Fruit fly (Drosophila melanogaster) whole organism, wandering third instar larva: ENCODE results near the gene CG46311.

Experiments used
- Abd-B ChIP-seq: fragments of >200 bp; optimal IDR thresholded peaks from 2 replicates; lab custom pipeline; 2017; ENCODE audit warnings: missing biosample characterization, missing genetic modification characterization
- CG32264 ChIP-seq: fragments of 200-800 bp; sonication (Bioruptor generic); optimal IDR thresholded peaks from 2 replicates; lab custom pipeline; 2016; ENCODE audit warnings: missing biosample characterization, missing genetic modification characterization
- CG9705 ChIP-seq: fragments of 200-800 bp; sonication (Bioruptor generic); optimal IDR thresholded peaks from 2 replicates; lab custom pipeline; 2018; ENCODE audit warnings: missing biosample characterization, mild to moderate bottlenecking, missing genetic modification characterization
- CrebA ChIP-seq: fragments of 200-800 bp; sonication (Bioruptor generic); optimal IDR thresholded peaks from 2 replicates; lab custom pipeline; 2016; ENCODE audit warnings: missing biosample characterization, mild to moderate bottlenecking, missing genetic modification characterization, borderline replicate concordance
- Dfd ChIP-seq: fragments of >200 bp; optimal IDR thresholded peaks from 2 replicates; lab custom pipeline; 2017; ENCODE audit warnings: missing biosample characterization, missing genetic modification characterization
- Dif ChIP-seq: fragments of 200-275, 200-300 bp; sonication (Bioruptor generic); optimal IDR thresholded peaks from 2 replicates; lab custom pipeline; 2018; ENCODE audit warnings: missing biosample characterization, missing genetic modification characterization; ENCODE audit not compliant: partially characterized antibody
- GATAd ChIP-seq: sonication (Bioruptor generic); optimal IDR thresholded peaks from 2 replicates; lab custom pipeline; 2016; ENCODE audit warnings: missing biosample characterization, missing genetic modification characterization
- HLH106 ChIP-seq: fragments of 200-800 bp; optimal IDR thresholded peaks from 3 replicates; lab custom pipeline; 2019; ENCODE audit warnings: missing biosample characterization, mild to moderate bottlenecking, missing genetic modification characterization, moderate library complexity
- Hnf4 ChIP-seq: fragments of 200-800 bp; sonication (Bioruptor generic); optimal IDR thresholded peaks from 2 replicates; lab custom pipeline; 2016; ENCODE audit warnings: missing biosample characterization, mild to moderate bottlenecking, missing genetic modification characterization
- Hr78 ChIP-seq: fragments of >200 bp; optimal IDR thresholded peaks from 2 replicates; lab custom pipeline; 2017; ENCODE audit warnings: missing biosample characterization, missing genetic modification characterization
- Hr83 ChIP-seq: fragments of 200-300 bp; sonication (Bioruptor generic); optimal IDR thresholded peaks from 2 replicates; lab custom pipeline; 2016; ENCODE audit warnings: missing biosample characterization, mild to moderate bottlenecking, missing genetic modification characterization, moderate library complexity; ENCODE audit not compliant: poor library complexity, severe bottlenecking
- Jra ChIP-seq: sonication (Bioruptor generic); optimal IDR thresholded peaks from 2 replicates; lab custom pipeline; 2016; ENCODE audit warnings: missing biosample characterization, missing genetic modification characterization
- Mio ChIP-seq: sonication (Bioruptor generic); optimal IDR thresholded peaks from 2 replicates; lab custom pipeline; 2016; ENCODE audit warnings: missing biosample characterization, missing genetic modification characterization
- Myc ChIP-seq: fragments of >200 bp; optimal IDR thresholded peaks from 2 replicates; lab custom pipeline; 2017
- N ChIP-seq: fragments of >200 bp; optimal IDR thresholded peaks from 2 replicates; lab custom pipeline; 2018; ENCODE audit warnings: missing biosample characterization, missing external identifiers, missing genetic modification characterization
- OdsH ChIP-seq: fragments of 200-800 bp; sonication (Bioruptor generic); optimal IDR thresholded peaks from 2 replicates; lab custom pipeline; 2016; ENCODE audit warnings: missing biosample characterization, mild to moderate bottlenecking, missing genetic modification characterization
- Rel ChIP-seq, 2 experiments: fragments of 200-800 bp; sonication (Bioruptor generic) in 1 of 2; optimal IDR thresholded peaks; 2 replicates in 1 of 2; 3 replicates in 1 of 2; lab custom pipeline; 2016 to 2019; ENCODE audit warnings: mild to moderate bottlenecking in 2 of 2, missing biosample characterization in 2 of 2, missing genetic modification characterization in 2 of 2, moderate library complexity in 1 of 2
- Sp1 ChIP-seq: fragments of 200-800 bp; sonication (Bioruptor generic); optimal IDR thresholded peaks from 3 replicates; lab custom pipeline; 2019; ENCODE audit warnings: missing biosample characterization, mild to moderate bottlenecking, missing genetic modification characterization, moderate library complexity
- Vsx2 ChIP-seq: fragments of 200-300, 225-300 bp; sonication (Bioruptor generic); optimal IDR thresholded peaks from 2 replicates; lab custom pipeline; 2018; ENCODE audit warnings: missing biosample characterization, missing genetic modification characterization; ENCODE audit not compliant: partially characterized antibody
- br ChIP-seq: fragments of 200-800 bp; sonication (Bioruptor generic); optimal IDR thresholded peaks from 2 replicates; lab custom pipeline; 2016; ENCODE audit warnings: missing biosample characterization, missing genetic modification characterization
- brk ChIP-seq: fragments of 200-800 bp; sonication (Bioruptor generic); optimal IDR thresholded peaks from 2 replicates; lab custom pipeline; 2016; ENCODE audit warnings: missing biosample characterization, mild to moderate bottlenecking, missing genetic modification characterization
- dl ChIP-seq, 2 experiments: fragments of 175-275, 200-275 bp in 1 of 2; fragments of 200-275 bp in 1 of 2; sonication (Bioruptor generic); optimal IDR thresholded peaks; lab custom pipeline; 2018; ENCODE audit warnings: mild to moderate bottlenecking in 2 of 2, missing biosample characterization in 2 of 2, missing genetic modification characterization in 2 of 2, moderate library complexity in 2 of 2; ENCODE audit not compliant: partially characterized antibody in 2 of 2, insufficient read depth in 1 of 2
- dmrt93B ChIP-seq: fragments of 200-800 bp; sonication (Bioruptor generic); optimal IDR thresholded peaks from 2 replicates; lab custom pipeline; 2018; ENCODE audit warnings: missing biosample characterization, mild to moderate bottlenecking, missing genetic modification characterization
- dsf ChIP-seq: sonication (Bioruptor generic); optimal IDR thresholded peaks from 2 replicates; lab custom pipeline; 2016; ENCODE audit warnings: missing biosample characterization, missing genetic modification characterization, borderline replicate concordance
- ey ChIP-seq: fragments of 200-800 bp; sonication (Bioruptor generic); optimal IDR thresholded peaks from 2 replicates; lab custom pipeline; 2016; ENCODE audit warnings: missing biosample characterization, missing genetic modification characterization
- foxo ChIP-seq, 2 experiments: fragments of 200-800 bp; sonication (Bioruptor generic); optimal IDR thresholded peaks; 2 replicates in 1 of 2; 3 replicates in 1 of 2; lab custom pipeline; 2016 to 2017; ENCODE audit warnings: missing biosample characterization in 2 of 2, missing genetic modification characterization in 2 of 2
- fru ChIP-seq: fragments of 200-800 bp; sonication (Bioruptor generic); optimal IDR thresholded peaks from 3 replicates; lab custom pipeline; 2016; ENCODE audit warnings: missing biosample characterization, mild to moderate bottlenecking, missing genetic modification characterization
- h ChIP-seq: fragments of 200-800 bp; sonication (Bioruptor generic); optimal IDR thresholded peaks from 3 replicates; lab custom pipeline; 2016; ENCODE audit warnings: missing biosample characterization, mild to moderate bottlenecking, missing genetic modification characterization
- jim ChIP-seq: fragments of 175-275, 200-325 bp; sonication (Bioruptor generic); optimal IDR thresholded peaks from 2 replicates; lab custom pipeline; 2016; ENCODE audit warnings: missing biosample characterization, mild to moderate bottlenecking, missing genetic modification characterization
- lola ChIP-seq: fragments of >200 bp; optimal IDR thresholded peaks from 2 replicates; lab custom pipeline; 2017; ENCODE audit warnings: missing biosample characterization, missing genetic modification characterization
- pan ChIP-seq: fragments of >200 bp; optimal IDR thresholded peaks from 2 replicates; lab custom pipeline; 2017
- psq ChIP-seq: fragments of 200-800 bp; sonication (Bioruptor generic); optimal IDR thresholded peaks from 3 replicates; lab custom pipeline; 2017; ENCODE audit warnings: missing biosample characterization, mild to moderate bottlenecking, missing genetic modification characterization, moderate library complexity
- rgr ChIP-seq: fragments of 200-800 bp; sonication (Bioruptor generic); optimal IDR thresholded peaks from 3 replicates; lab custom pipeline; 2016; ENCODE audit warnings: missing biosample characterization, mild to moderate bottlenecking, missing genetic modification characterization
- sage ChIP-seq: fragments of 200-800 bp; sonication (Bioruptor generic); optimal IDR thresholded peaks from 2 replicates; lab custom pipeline; 2016; ENCODE audit warnings: missing biosample characterization, mild to moderate bottlenecking, missing genetic modification characterization
- sv ChIP-seq: fragments of 200-800 bp; sonication (Bioruptor generic); optimal IDR thresholded peaks from 3 replicates; lab custom pipeline; 2016; ENCODE audit warnings: missing biosample characterization, missing genetic modification characterization
- tai ChIP-seq: sonication (Bioruptor generic); optimal IDR thresholded peaks from 2 replicates; lab custom pipeline; 2016; ENCODE audit warnings: missing biosample characterization, missing genetic modification characterization
- usp ChIP-seq: fragments of >200 bp; optimal IDR thresholded peaks from 2 replicates; lab custom pipeline; 2017; ENCODE audit warnings: missing biosample characterization, missing genetic modification characterization
- woc ChIP-seq: sonication (Bioruptor generic); optimal IDR thresholded peaks from 2 replicates; lab custom pipeline; 2016; ENCODE audit warnings: missing biosample characterization, mild to moderate bottlenecking, missing genetic modification characterization

CG46311 gene

dm6 chrX:13529673-13530072 is 34.0 kb upstream of the CG46311 start:
- TF ChIP-seq sage (GFP tag; lab: Kevin White, UChicago) (no peak), CrebA (GFP tag; lab: Kevin White, UChicago) (no peak), Myc (lab: Kevin White, UChicago) (no peak), jim (GFP tag; lab: Kevin White, UChicago) (no peak), ey (GFP tag; lab: Kevin White, UChicago) (peak; percentile 7), OdsH (peak; percentile 56), tai (GFP tag; lab: Kevin White, UChicago) (no peak), CG32264 (GFP tag; lab: Kevin White, UChicago) (no peak), pan (lab: Kevin White, UChicago) (no peak), Dfd (GFP tag; lab: Kevin White, UChicago) (no peak), br (GFP tag; lab: Kevin White, UChicago) (no peak), dl (GFP tag; optimal IDR thresholded peaks at IDR 0.05; lab: Kevin White, UChicago; ENCODE audit: insufficient read depth in 1 of 2, partially characterized antibody in 2 of 2) (no peak), woc (GFP tag; lab: Kevin White, UChicago) (no peak), sv (GFP tag; lab: Kevin White, UChicago) (no peak), h (peak; percentile 58), usp (GFP tag; lab: Kevin White, UChicago) (no peak), Sp1 (GFP tag; lab: Kevin White, UChicago) (peak; percentile 52), dmrt93B (GFP tag; lab: Kevin White, UChicago) (peak; percentile 19), lola (GFP tag; lab: Kevin White, UChicago) (no peak), dsf (GFP tag; lab: Kevin White, UChicago) (no peak), Hr83 (GFP tag; lab: Kevin White, UChicago) (no peak), Hnf4 (GFP tag; lab: Kevin White, UChicago) (no peak), Dif (GFP tag; lab: Kevin White, UChicago) (no peak), Rel (GFP tag; optimal IDR thresholded peaks at IDR 0.05; lab: Kevin White, UChicago) (no peak), Rel (tag; optimal IDR thresholded peaks at IDR 0.05; lab: Kevin White, UChicago) (no peak), Jra (no peak), Hr78 (GFP tag; lab: Kevin White, UChicago) (no peak), psq (GFP tag; lab: Kevin White, UChicago) (peak; percentile 53), rgr (GFP tag; lab: Kevin White, UChicago) (peak; percentile 65), CG9705 (GFP tag; lab: Kevin White, UChicago) (no peak), Mio (GFP tag; lab: Kevin White, UChicago) (no peak), HLH106 (tag; lab: Kevin White, UChicago) (peak; percentile 61), Vsx2 (GFP tag; lab: Kevin White, UChicago) (no peak), brk (GFP tag; lab: Kevin White, UChicago) (no peak), fru (GFP tag; lab: Kevin White, UChicago) (peak; percentile 15), N (GFP tag; lab: Kevin White, UChicago) (no peak), Abd-B (GFP tag; lab: Kevin White, UChicago) (no peak), GATAd (GFP tag; lab: Kevin White, UChicago) (no peak), foxo (GFP tag; optimal IDR thresholded peaks at IDR 0.05; lab: Kevin White, UChicago) (peak in 1 of 2 experiments; percentile 70)

DNA sequence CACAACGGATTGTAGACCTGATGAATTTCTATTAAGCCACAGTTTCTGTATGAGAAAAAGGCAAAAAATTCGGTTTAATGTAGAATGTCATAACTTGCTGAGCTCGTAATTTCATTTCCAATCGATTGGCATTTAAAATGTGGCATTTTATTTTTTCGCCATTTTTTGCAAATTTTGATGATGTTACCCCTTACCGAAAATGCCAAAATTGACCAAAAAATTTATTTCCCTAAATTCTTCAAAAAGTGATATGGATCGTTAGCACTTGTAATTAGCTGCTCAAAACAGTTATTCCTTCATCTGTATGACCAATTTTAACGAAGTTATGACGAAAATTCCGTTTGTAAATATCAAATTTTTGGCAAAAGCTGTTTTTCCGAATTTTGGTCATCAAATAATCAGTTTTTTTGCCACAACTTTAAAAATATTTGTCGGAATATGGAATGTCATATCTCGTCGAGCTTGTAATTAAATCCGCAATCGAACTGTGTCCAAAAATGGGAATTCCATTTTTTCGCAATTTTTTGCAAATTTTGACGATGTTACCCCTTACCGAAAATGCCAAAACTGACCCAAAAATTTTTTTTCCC is 33.3 kb upstream of the CG46311 start, which contains the start of gene CG44428:
Gene CG44428, minus strand, starts transcription at position 51 of the 590 bp plus-strand sequence.
- TF ChIP-seq h (no peak), CG9705 (GFP tag; lab: Kevin White, UChicago) (no peak), Dfd (GFP tag; lab: Kevin White, UChicago) (peak; percentile 94), Dif (GFP tag; lab: Kevin White, UChicago) (no peak), woc (GFP tag; lab: Kevin White, UChicago) (no peak), dsf (GFP tag; lab: Kevin White, UChicago) (no peak), br (GFP tag; lab: Kevin White, UChicago) (no peak)
- TF ChIP-seq, all 38 proteins: peak for 1
